Worm (Caenorhabditis elegans) whole organism, young adult: ENCODE measurements around the gene C56G2.22.

Experiments
- B0035.1 ChIP-seq: sonication (generic microtip); optimal IDR thresholded peaks from 2 replicates; lab custom pipeline; 2016; ENCODE audit warnings: missing genetic modification characterization, mild to moderate bottlenecking, missing compliant biosample characterization, missing genotype, missing genetic modification reagents
- B0261.1 ChIP-seq: sonication (generic microtip); optimal IDR thresholded peaks from 2 replicates; lab custom pipeline; 2016; ENCODE audit warnings: mild to moderate bottlenecking, missing genetic modification characterization, moderate library complexity, missing compliant biosample characterization
- C06A6.2 ChIP-seq: fragments of 200-800 bp; sonication (Bioruptor generic); conservative IDR thresholded peaks from 2 replicates; pipeline ENCODE4 v1.3.6; 2022; ENCODE audit warnings: missing genetic modification characterization, missing compliant biosample characterization
- D2030.7 ChIP-seq: fragments of 200-800 bp; sonication (Bioruptor generic); IDR thresholded peaks from 2 replicates; pipeline ENCODE4 v1.3.6; 2022; ENCODE audit warnings: missing genetic modification reagents, missing genetic modification characterization, missing compliant biosample characterization
- F52B5.7 ChIP-seq: sonication (generic microtip); optimal IDR thresholded peaks from 2 replicates; lab custom pipeline; 2016; ENCODE audit warnings: mild to moderate bottlenecking, missing genetic modification characterization, missing compliant biosample characterization
- K12H6.12 ChIP-seq: fragments of 200-800 bp; sonication (Bioruptor generic); optimal IDR thresholded peaks from 2 replicates; lab custom pipeline; 2018; ENCODE audit warnings: mild to moderate bottlenecking, missing genetic modification characterization, missing compliant biosample characterization
- Y56A3A.18 ChIP-seq: fragments of 200-800 bp; sonication (Bioruptor generic); IDR thresholded peaks from 2 replicates; pipeline ENCODE4 v1.3.6; 2022; ENCODE audit warnings: missing genetic modification reagents, missing genetic modification characterization, missing compliant biosample characterization
- Y95B8A.8 ChIP-seq: fragments of 200-800 bp; sonication (Bioruptor generic); IDR thresholded peaks from 2 replicates; pipeline ENCODE4 v1.3.6; 2022; ENCODE audit warnings: missing genetic modification reagents, missing genetic modification characterization, missing compliant biosample characterization
- aptf-2 ChIP-seq: fragments of 200-800 bp; sonication (Bioruptor generic); conservative IDR thresholded peaks from 2 replicates; pipeline ENCODE4 v1.3.6; 2022; ENCODE audit warnings: missing genetic modification reagents, missing genetic modification characterization, missing compliant biosample characterization
- athp-1 ChIP-seq: sonication (generic microtip); optimal IDR thresholded peaks from 2 replicates; lab custom pipeline; 2017; ENCODE audit warnings: mild to moderate bottlenecking, missing genetic modification characterization, missing compliant biosample characterization
- attf-5 ChIP-seq: fragments of 200-800 bp; sonication (Bioruptor generic); optimal IDR thresholded peaks from 2 replicates; lab custom pipeline; 2018; ENCODE audit warnings: mild to moderate bottlenecking, missing genetic modification characterization, missing compliant biosample characterization
- attf-6 ChIP-seq: fragments of 200-800 bp; sonication (Bioruptor generic); IDR thresholded peaks from 2 replicates; pipeline ENCODE4 v1.3.6; 2022; ENCODE audit warnings: missing genetic modification reagents, missing genetic modification characterization, missing compliant biosample characterization
- cebp-1 ChIP-seq, 2 experiments: fragments of 200-800 bp in 1 of 2; sonication (Bioruptor generic) in 1 of 2; sonication (generic microtip) in 1 of 2; IDR thresholded peaks in 1 of 2; optimal IDR thresholded peaks in 1 of 2; 2 replicates each; pipeline versions ENCODE4 v1.3.6 to Lab custom; 2017 to 2022; ENCODE audit warnings: missing compliant biosample characterization in 2 of 2, missing genetic modification characterization in 2 of 2, mild to moderate bottlenecking in 1 of 2, missing genetic modification reagents in 1 of 2, moderate library complexity in 1 of 2
- ceh-27 ChIP-seq: fragments of 200-800 bp; sonication (Bioruptor generic); optimal IDR thresholded peaks from 2 replicates; lab custom pipeline; 2018; ENCODE audit warnings: mild to moderate bottlenecking, missing genetic modification characterization, moderate library complexity, missing compliant biosample characterization
- efl-1 ChIP-seq: fragments of 150-350 bp; optimal IDR thresholded peaks from 2 replicates; lab custom pipeline; 2014; ENCODE audit warnings: missing biosample characterization, missing genetic modification reagents, missing genetic modification characterization
- ekl-4 ChIP-seq: fragments of 200-800 bp; sonication (Bioruptor generic); IDR thresholded peaks from 2 replicates; pipeline ENCODE4 v1.3.6; 2022; ENCODE audit warnings: missing genetic modification reagents, missing genetic modification characterization, missing compliant biosample characterization
- hlh-26 ChIP-seq: fragments of 200-800 bp; sonication (Bioruptor generic); conservative IDR thresholded peaks from 2 replicates; pipeline ENCODE4 v1.3.6; 2022; ENCODE audit warnings: missing genetic modification reagents, missing genetic modification characterization, missing compliant biosample characterization
- hmg-1.2 ChIP-seq: fragments of 200-800 bp; sonication (Bioruptor generic); IDR thresholded peaks from 2 replicates; pipeline ENCODE4 v1.3.6; 2022; ENCODE audit warnings: missing genetic modification reagents, missing genetic modification characterization, missing compliant biosample characterization
- lin-35 ChIP-seq, 3 experiments: fragments of 150-350 bp in 2 of 3; sonication (generic microtip) in 1 of 3; optimal IDR thresholded peaks; 2 replicates each; lab custom pipeline; 2014 to 2018; ENCODE audit warnings: missing biosample characterization in 3 of 3, missing genetic modification characterization in 3 of 3, missing genetic modification reagents in 3 of 3
- lin-40 ChIP-seq: sonication (generic microtip); optimal IDR thresholded peaks from 2 replicates; lab custom pipeline; 2016; ENCODE audit warnings: missing genetic modification characterization, mild to moderate bottlenecking, missing compliant biosample characterization, missing genotype, missing genetic modification reagents
- lin-54 ChIP-seq: fragments of 200-800 bp; sonication (Bioruptor generic); optimal IDR thresholded peaks from 2 replicates; lab custom pipeline; 2018; ENCODE audit warnings: mild to moderate bottlenecking, missing genetic modification characterization, missing compliant biosample characterization
- lsl-1 ChIP-seq: fragments of 200-800 bp; sonication (Bioruptor generic); optimal IDR thresholded peaks from 2 replicates; lab custom pipeline; 2018; ENCODE audit warnings: mild to moderate bottlenecking, missing genetic modification characterization, moderate library complexity, missing compliant biosample characterization
- madf-10 ChIP-seq: sonication (generic microtip); optimal IDR thresholded peaks from 2 replicates; lab custom pipeline; 2016; ENCODE audit warnings: mild to moderate bottlenecking, missing genetic modification characterization, missing compliant biosample characterization
- madf-3 ChIP-seq: fragments of 200-800 bp; sonication (Bioruptor generic); IDR thresholded peaks from 2 replicates; pipeline ENCODE4 v1.3.6; 2022; ENCODE audit warnings: missing genetic modification reagents, missing genetic modification characterization, missing compliant biosample characterization
- madf-8 ChIP-seq: fragments of 200-800 bp; sonication (Bioruptor generic); conservative IDR thresholded peaks from 2 replicates; pipeline ENCODE4 v1.3.6; 2022; ENCODE audit warnings: missing genetic modification reagents, missing genetic modification characterization, missing compliant biosample characterization
- mcd-1 ChIP-seq: fragments of 200-800 bp; sonication (Bioruptor generic); IDR thresholded peaks from 2 replicates; pipeline ENCODE4 v1.3.6; 2022; ENCODE audit warnings: missing genetic modification reagents, missing genetic modification characterization, missing compliant biosample characterization
- mes-4 ChIP-seq: sonication (generic microtip); optimal IDR thresholded peaks from 2 replicates; lab custom pipeline; 2016; ENCODE audit warnings: missing genotype, missing genetic modification characterization, missing compliant biosample characterization
- nfya-1 ChIP-seq: sonication (generic microtip); optimal IDR thresholded peaks from 2 replicates; lab custom pipeline; 2017; ENCODE audit warnings: antibody characterized with exemption, missing compliant biosample characterization, missing genetic modification characterization, borderline replicate concordance; ENCODE audit not compliant: insufficient read depth
- pha-4 ChIP-seq: fragments of 150-350 bp; sonication (generic microtip); optimal IDR thresholded peaks from 2 replicates; lab custom pipeline; 2014; ENCODE audit warnings: missing biosample characterization, missing genetic modification reagents, missing genetic modification characterization
- rcor-1 ChIP-seq: fragments of 200-800 bp; sonication (Bioruptor generic); IDR thresholded peaks from 2 replicates; pipeline ENCODE4 v1.3.6; 2022; ENCODE audit warnings: missing genetic modification reagents, missing genetic modification characterization, missing compliant biosample characterization
- rec-8 ChIP-seq, 2 experiments: sonication (generic microtip); optimal IDR thresholded peaks; 2 replicates each; lab custom pipeline; 2016; ENCODE audit warnings: mild to moderate bottlenecking in 2 of 2, missing genetic modification characterization in 2 of 2, missing genetic modification reagents in 2 of 2, missing genotype in 2 of 2, missing biosample characterization in 1 of 2, missing compliant biosample characterization in 1 of 2, moderate library complexity in 1 of 2
- repo-1 ChIP-seq: sonication (generic microtip); optimal IDR thresholded peaks from 2 replicates; lab custom pipeline; 2017; ENCODE audit warnings: mild to moderate bottlenecking, missing genetic modification characterization, missing compliant biosample characterization
- snpc-1.3 ChIP-seq: sonication (generic microtip); optimal IDR thresholded peaks from 2 replicates; lab custom pipeline; 2017; ENCODE audit warnings: missing genetic modification characterization, mild to moderate bottlenecking, missing compliant biosample characterization, antibody characterized with exemption, moderate library complexity, missing genotype, missing genetic modification reagents; ENCODE audit not compliant: insufficient read depth
- tbp1 ChIP-seq: fragments of 200-800 bp; sonication (Bioruptor generic); optimal IDR thresholded peaks from 2 replicates; lab custom pipeline; 2018; ENCODE audit warnings: mild to moderate bottlenecking, missing genetic modification characterization, missing compliant biosample characterization
- unc-130 ChIP-seq: sonication (generic microtip); optimal IDR thresholded peaks from 2 replicates; lab custom pipeline; 2016; ENCODE audit warnings: missing genetic modification reagents, missing genetic modification characterization, missing compliant biosample characterization
- ztf-26 ChIP-seq: sonication (generic microtip); optimal IDR thresholded peaks from 2 replicates; lab custom pipeline; 2017; ENCODE audit warnings: missing genetic modification characterization, missing compliant biosample characterization

C56G2.22 gene

DNA sequence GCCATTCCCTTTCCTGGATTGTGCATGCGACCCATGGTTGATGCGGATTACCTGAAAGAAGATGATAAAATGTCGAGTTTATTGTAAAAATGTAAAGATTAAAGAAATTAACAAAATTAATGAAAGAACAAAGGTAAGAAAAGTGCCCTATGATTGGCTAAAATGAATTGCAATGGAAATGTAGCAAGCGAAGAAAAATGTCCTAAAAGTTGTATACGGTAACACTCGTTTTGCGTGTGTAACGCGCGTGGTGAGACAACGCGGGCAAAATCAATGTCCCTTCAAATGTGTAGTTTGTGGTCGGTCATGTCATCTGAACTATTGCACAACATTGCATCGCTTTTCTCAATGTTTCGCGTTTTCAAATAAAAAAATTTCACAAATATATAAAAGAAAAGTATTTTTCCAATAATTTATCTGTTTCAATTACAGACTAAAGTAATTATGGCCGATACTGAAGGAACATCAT lies 28.7 kb downstream of the C56G2.22 start, which contains the start of the genes rps-13 and nfx-1 (continued):
- TF ChIP-seq lin-54 (GFP tag; lab: Kevin White, UChicago) (peak; percentile 41), ceh-27 (GFP tag; lab: Kevin White, UChicago) (peak; percentile 61), rcor-1 (GFP tag; lab: Robert Waterston, UW) (peak; percentile 71; the same call in 1 of the 2 replicates), nfya-1 (tag; lab: Kevin White, UChicago) (no peak), K12H6.12 (tag; lab: Kevin White, UChicago) (peak; percentile 8), cebp-1 (GFP tag; IDR thresholded peaks at IDR 0.05; lab: Robert Waterston, UW) (peak; percentile 35; the same call in 1 of the 2 replicates), cebp-1 (tag; optimal IDR thresholded peaks at IDR 0.05; lab: Kevin White, UChicago) (peak; percentile 89), attf-5 (GFP tag; lab: Kevin White, UChicago) (peak; percentile 74)
- TF ChIP-seq, all 124 proteins: peak for 34

DNA sequence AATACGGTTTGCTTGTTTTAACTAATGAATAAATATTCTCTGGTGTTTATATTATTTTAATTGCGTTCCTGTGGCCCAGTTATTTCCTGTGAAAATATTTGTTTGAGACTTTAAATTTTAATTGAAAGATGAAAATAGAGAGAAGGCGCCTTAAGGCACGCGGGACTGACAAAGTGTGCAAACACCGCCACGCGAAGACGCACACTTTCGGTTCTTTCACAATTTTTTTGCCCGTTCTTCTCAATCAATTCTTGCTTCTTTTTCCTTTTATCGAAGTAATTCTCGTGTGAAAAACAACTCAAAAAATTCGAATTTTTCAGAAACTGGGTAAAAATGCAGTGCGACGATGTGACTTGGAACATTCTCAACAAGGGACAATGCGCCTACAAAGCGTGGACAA lies 32.9 kb downstream of the C56G2.22 start, which contains the start of gene C16A3.6:
Gene C16A3.6 (plus strand): TSS at position 84 of the 400 bp plus-strand sequence.
- TF ChIP-seq snpc-1.3 (tag; lab: Kevin White, UChicago) (peak; percentile 13), tbp1 (GFP tag; lab: Kevin White, UChicago) (peak; percentile 15), madf-3 (GFP tag; lab: Robert Waterston, UW) (no peak), efl-1 (GFP tag; lab: Kevin White, UChicago) (peak; percentile 39), repo-1 (tag; lab: Kevin White, UChicago) (peak; percentile 27), lin-40 (peak; percentile 4), hmg-1.2 (GFP tag; lab: Robert Waterston, UW) (no peak), rcor-1 (GFP tag; lab: Robert Waterston, UW) (0 out of 2 replicates have a peak, but pooled peaks have one; percentile 17), Y95B8A.8 (GFP tag; lab: Robert Waterston, UW) (0 out of 2 replicates have a peak, but pooled peaks have one; percentile 19), rec-8 (tag; optimal IDR thresholded peaks at IDR 0.05; lab: Kevin White, UChicago) (no peak), ekl-4 (GFP tag; lab: Robert Waterston, UW) (no peak), cebp-1 (GFP tag; IDR thresholded peaks at IDR 0.05; lab: Robert Waterston, UW) (no peak), cebp-1 (tag; optimal IDR thresholded peaks at IDR 0.05; lab: Kevin White, UChicago) (peak; percentile 72), madf-10 (tag; lab: Kevin White, UChicago) (no peak), mcd-1 (no peak), pha-4 (tag; lab: Kevin White, UChicago) (no peak), D2030.7 (GFP tag; lab: Robert Waterston, UW) (0 out of 2 replicates have a peak, but pooled peaks have one; percentile 19), lsl-1 (GFP tag; lab: Kevin White, UChicago) (peak; percentile 25), hlh-26 (GFP tag; lab: Robert Waterston, UW) (no peak)

DNA sequence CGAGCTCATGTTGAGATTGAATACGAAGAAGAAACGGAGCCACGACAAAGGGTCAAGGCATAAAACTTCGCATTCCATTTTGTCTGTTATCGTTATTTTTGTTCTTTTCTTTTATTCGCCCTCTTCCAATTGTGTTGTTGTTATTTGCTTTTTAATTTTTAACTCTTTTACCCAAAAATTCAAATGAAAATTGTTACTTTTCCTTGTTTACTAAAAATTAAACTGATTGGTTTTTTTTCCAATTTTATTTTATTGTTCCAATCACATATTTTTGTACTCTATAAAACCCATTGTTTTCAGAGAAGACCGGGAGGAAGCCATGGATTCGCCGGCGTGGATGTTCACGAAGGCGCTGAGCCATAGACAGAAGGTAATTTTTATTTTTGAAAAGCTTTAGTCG lies 34.2 kb downstream of the C56G2.22 start, which contains the start of gene C16A3.5:
Gene C16A3.5 (plus strand): TSS at position 301 of the 400 bp plus-strand sequence.
- 0 out of 2 replicates have a peak, but pooled peaks have one; percentile 11 for TF ChIP-seq mcd-1
- no peak for TF ChIP-seq madf-8 (GFP tag; lab: Robert Waterston, UW)
- TF ChIP-seq athp-1 (tag; lab: Kevin White, UChicago) = no peak
- no peak for TF ChIP-seq snpc-1.3 (tag; lab: Kevin White, UChicago)

- no peak for TF ChIP-seq lin-35 (GFP tag; optimal IDR thresholded peaks at IDR 0.05; lab: Kevin White, UChicago)
- TF ChIP-seq lin-54 (GFP tag; lab: Kevin White, UChicago) = no peak
- no peak for TF ChIP-seq unc-130 (GFP tag; lab: Kevin White, UChicago)
- no peak for TF ChIP-seq Y95B8A.8 (GFP tag; lab: Robert Waterston, UW)
- TF ChIP-seq B0035.1 (tag; lab: Kevin White, UChicago) = no peak
- TF ChIP-seq F52B5.7 (tag; lab: Kevin White, UChicago) = no peak
- no peak for TF ChIP-seq aptf-2 (GFP tag; lab: Robert Waterston, UW)
- no peak for TF ChIP-seq C06A6.2
- no peak for TF ChIP-seq Y56A3A.18 (GFP tag; lab: Robert Waterston, UW)
- TF ChIP-seq mes-4 (tag; lab: Kevin White, UChicago) = no peak
- no peak for TF ChIP-seq ztf-26
- no peak for TF ChIP-seq B0261.1 (tag; lab: Kevin White, UChicago)
- TF ChIP-seq attf-6 (GFP tag; lab: Robert Waterston, UW) = no peak
Measured at ce11 chrIII:6381584-6382391, 35.5 kb downstream of the C56G2.22 start, which contains the start of gene znf-622. znf-622 (plus strand) TSS chrIII:6381634.
